Worm (Caenorhabditis elegans) whole organism, mixed stage, embryonic: Measurements from ENCODE around the gene F46C5.9.

Experiments
- ces-1 ChIP-seq: fragments of 150-350 bp; optimal IDR thresholded peaks from 2 replicates; lab custom pipeline; 2014; ENCODE audit warnings: missing biosample characterization, missing genetic modification reagents, missing genetic modification characterization
- elt-1 ChIP-seq: sonication (generic microtip); optimal IDR thresholded peaks from 2 replicates; lab custom pipeline; 2017; ENCODE audit warnings: missing genetic modification characterization, mild to moderate bottlenecking, missing compliant biosample characterization, antibody characterized with exemption, moderate library complexity, borderline replicate concordance; ENCODE audit not compliant: insufficient read depth
- ham-2 ChIP-seq: fragments of 200-800 bp; sonication (Bioruptor generic); optimal IDR thresholded peaks from 2 replicates; lab custom pipeline; 2018; ENCODE audit warnings: mild to moderate bottlenecking, missing genetic modification characterization, missing compliant biosample characterization
- lsy-2 ChIP-seq: fragments of 150-350 bp; optimal IDR thresholded peaks from 2 replicates; lab custom pipeline; 2014; ENCODE audit warnings: missing biosample characterization, missing genetic modification characterization
- mep-1 ChIP-seq: fragments of 150-350 bp; optimal IDR thresholded peaks from 2 replicates; lab custom pipeline; 2017; ENCODE audit warnings: missing biosample characterization, missing genetic modification reagents, missing genetic modification characterization, inconsistent platforms
- unc-39 ChIP-seq: fragments of 150-350 bp; optimal IDR thresholded peaks from 2 replicates; lab custom pipeline; 2014; ENCODE audit warnings: missing biosample characterization, missing genetic modification characterization
- unc-62 ChIP-seq: fragments of 150-350 bp; optimal IDR thresholded peaks from 2 replicates; lab custom pipeline; 2014; ENCODE audit warnings: missing biosample characterization, missing genetic modification reagents, missing genetic modification characterization

DNA sequence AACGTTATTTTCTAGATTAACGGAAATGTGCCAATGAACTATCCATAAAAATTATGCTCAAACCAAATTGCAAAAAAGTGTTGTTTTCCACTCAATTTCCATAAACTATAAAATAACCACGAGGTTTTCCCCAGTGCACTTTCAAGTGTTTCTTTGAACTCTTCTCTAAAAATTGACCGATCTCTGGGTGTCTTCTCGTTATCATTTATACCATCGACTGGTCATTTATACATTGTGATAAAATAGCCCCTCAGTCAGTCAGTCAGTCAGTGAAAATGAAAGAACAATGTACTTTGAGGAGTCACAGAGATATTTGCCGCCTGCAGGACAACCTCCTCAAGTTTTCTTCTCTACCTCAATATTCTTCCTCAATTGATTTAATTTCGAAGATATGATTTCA, 35.4 kb upstream of the F46C5.9 start:
- TF ChIP-seq unc-62, result no peak
- no peak for TF ChIP-seq mep-1 (tag; lab: Kevin White, UChicago)
- TF ChIP-seq ham-2 (GFP tag; lab: Kevin White, UChicago), result no peak
- TF ChIP-seq ces-1 (GFP tag; lab: Kevin White, UChicago), result no peak
- TF ChIP-seq unc-39 (tag; lab: Kevin White, UChicago), result no peak
- no peak for TF ChIP-seq elt-1 (tag; lab: Kevin White, UChicago)
- TF ChIP-seq lsy-2 (tag; lab: Kevin White, UChicago), result no peak
